Worm (Caenorhabditis elegans): ENCODE results near the gene F44E5.4.

The F44E5.4 gene

ce11 chrII:11777893-11778480 lies 18.9 kb upstream of the F44E5.4 start, which contains the start of the genes patr-1 and dna-2 (continued):
- TF ChIP-seq lin-13 (GFP tag; optimal IDR thresholded peaks at IDR 0.05) (peak; percentile 16), elt-3 (tag; optimal IDR thresholded peaks at IDR 0.05) (peak in 1 of 6 experiments; percentile 18), sup-37 (GFP tag; optimal IDR thresholded peaks at IDR 0.05) (no peak), nhr-19 (GFP tag; conservative IDR thresholded peaks at IDR 0.05) (peak; percentile 58), efl-1 (optimal IDR thresholded peaks at IDR 0.05) (peak; percentile 81 to 93), efl-1 (GFP tag; optimal IDR thresholded peaks at IDR 0.05 in 1 of 2) (peak; percentile 92 to 99), snu-23 (GFP tag; optimal IDR thresholded peaks at IDR 0.05) (peak; percentile 55), skn-1 (tag; optimal IDR thresholded peaks at IDR 0.05) (peak; percentile 79), nhr-90 (tag; optimal IDR thresholded peaks at IDR 0.05; ENCODE audit: poor library complexity) (no peak), unc-86 (tag; optimal IDR thresholded peaks at IDR 0.05) (peak; percentile 33), isw-1 (GFP tag; IDR thresholded peaks at IDR 0.05) (peak; percentile 67), fkh-10 (GFP tag; optimal IDR thresholded peaks at IDR 0.05) (no peak), fkh-8 (tag; optimal IDR thresholded peaks at IDR 0.05) (peak; percentile 21), ets-5 (GFP tag; IDR thresholded peaks at IDR 0.05) (no peak), F16B12.6 (tag; optimal IDR thresholded peaks at IDR 0.05) (peak; percentile 37), xbp-1 (tag; optimal IDR thresholded peaks at IDR 0.05) (peak; percentile 41), C16A3.4 (tag; optimal IDR thresholded peaks at IDR 0.05) (peak; percentile 63), lin-35 (GFP tag; optimal IDR thresholded peaks at IDR 0.05) (peak; percentile 86 to 96)

ce11 chrII:11774218-11774617 lies 15.1 kb upstream of the F44E5.4 start, which contains the start of gene F44E5.1:
F44E5.1 (minus strand) TSS chrII:11774559.
- TF ChIP-seq nhr-85 (tag) (peak; percentile 18), rnt-1 (tag; optimal IDR thresholded peaks at IDR 0.05) (no peak), efl-1 (optimal IDR thresholded peaks at IDR 0.05) (no peak), efl-1 (GFP tag; optimal IDR thresholded peaks at IDR 0.05 in 1 of 2) (peak in 1 of 2 experiments; percentile 92)

DNA sequence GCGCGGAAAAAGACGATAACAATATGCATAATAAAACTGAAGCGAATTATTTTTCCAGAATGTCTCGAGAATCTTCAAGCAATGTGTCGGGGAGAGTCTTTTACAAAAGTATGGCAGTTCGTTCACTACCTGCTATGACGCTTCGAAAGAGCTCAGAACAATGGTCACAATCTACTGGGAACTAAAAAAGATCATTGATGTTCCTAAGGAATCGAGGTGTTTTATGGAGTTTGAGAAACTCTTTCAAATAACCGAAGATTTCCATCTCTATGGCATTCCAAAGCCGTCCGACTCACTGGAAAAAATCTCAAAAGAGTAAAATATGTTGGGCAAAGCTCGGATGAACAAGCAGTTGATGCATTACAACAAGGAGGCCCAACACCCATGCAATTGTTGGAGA lies 13.3 kb upstream of the F44E5.4 start, which contains the start of gene F44E5.15:
Gene F44E5.15 (plus strand): TSS at position 301 of the 400 bp plus-strand sequence.
- TF ChIP-seq unc-98 (GFP tag; IDR thresholded peaks at IDR 0.05) (no peak), efl-1 (optimal IDR thresholded peaks at IDR 0.05) (no peak), efl-1 (GFP tag; optimal IDR thresholded peaks at IDR 0.05 in 1 of 2) (peak in 1 of 2 experiments; percentile 76), egl-13 (tag; optimal IDR thresholded peaks at IDR 0.05) (no peak)

DNA sequence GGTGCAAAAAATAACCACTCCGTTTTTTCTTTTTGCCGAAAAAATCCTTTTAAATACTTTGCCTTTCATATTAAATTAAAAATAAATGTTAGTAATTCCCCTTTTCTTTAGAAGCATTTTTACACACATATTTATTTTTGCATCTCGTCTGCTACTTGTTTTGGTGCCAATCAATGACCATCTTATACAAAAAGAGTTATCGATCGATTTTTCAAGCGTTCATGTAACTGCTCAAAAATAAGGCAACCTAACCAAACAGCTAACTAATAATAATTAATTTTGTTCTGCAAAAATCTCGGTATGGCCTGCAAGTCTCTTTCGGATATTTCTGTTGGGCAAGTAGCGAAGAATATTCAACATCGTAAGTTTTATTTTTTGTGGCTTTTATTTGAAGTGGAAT lies 7.4 kb upstream of the F44E5.4 start, which contains the start of gene F44E5.2:
Gene F44E5.2 (plus strand): TSS at position 301 of the 400 bp plus-strand sequence.
- no peak for TF ChIP-seq ceh-90 (tag; optimal IDR thresholded peaks at IDR 0.05)
- TF ChIP-seq egl-13 (tag; optimal IDR thresholded peaks at IDR 0.05), result no peak
- TF ChIP-seq lsy-2 (tag; optimal IDR thresholded peaks at IDR 0.05), result no peak
- TF ChIP-seq hpl-2 (GFP tag; optimal IDR thresholded peaks at IDR 0.05), result no peak
- TF ChIP-seq snpc-4 (tag; optimal IDR thresholded peaks at IDR 0.05), result no peak

DNA sequence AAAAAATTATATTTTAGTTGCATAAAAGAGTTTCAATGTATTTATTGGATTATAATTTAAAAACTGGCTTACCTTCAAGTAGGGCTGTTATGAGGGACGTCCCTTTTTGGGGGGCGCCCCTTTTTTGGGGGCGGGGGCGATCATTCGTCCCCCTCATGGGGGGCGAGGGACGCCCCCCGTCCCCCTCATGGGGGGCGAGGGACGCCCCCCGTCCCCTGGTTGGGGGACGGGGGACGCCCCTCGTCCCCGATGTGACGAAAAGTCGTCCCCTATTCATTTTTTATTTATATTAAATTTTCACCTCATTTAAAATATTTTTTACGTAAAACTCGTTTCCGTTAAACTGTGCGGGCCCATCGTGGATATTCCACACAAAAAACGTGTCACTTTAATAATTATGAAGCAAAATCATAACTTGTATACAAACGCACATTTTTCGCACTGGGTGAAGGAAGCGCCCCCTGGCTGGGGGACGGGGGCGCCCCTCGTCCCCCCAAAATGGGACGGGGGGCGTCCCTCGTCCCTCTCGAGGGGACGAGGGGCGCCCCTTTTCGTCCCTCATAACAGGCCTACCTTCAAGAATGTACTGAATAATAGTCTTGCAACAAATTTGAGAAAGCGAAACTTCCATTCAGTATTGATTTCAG lies 6.5 kb upstream of the F44E5.4 start:
- TF ChIP-seq ceh-8 (GFP tag; optimal IDR thresholded peaks at IDR 0.05) (peak; percentile 75), efl-3 (GFP tag; optimal IDR thresholded peaks at IDR 0.05) (no peak)

DNA sequence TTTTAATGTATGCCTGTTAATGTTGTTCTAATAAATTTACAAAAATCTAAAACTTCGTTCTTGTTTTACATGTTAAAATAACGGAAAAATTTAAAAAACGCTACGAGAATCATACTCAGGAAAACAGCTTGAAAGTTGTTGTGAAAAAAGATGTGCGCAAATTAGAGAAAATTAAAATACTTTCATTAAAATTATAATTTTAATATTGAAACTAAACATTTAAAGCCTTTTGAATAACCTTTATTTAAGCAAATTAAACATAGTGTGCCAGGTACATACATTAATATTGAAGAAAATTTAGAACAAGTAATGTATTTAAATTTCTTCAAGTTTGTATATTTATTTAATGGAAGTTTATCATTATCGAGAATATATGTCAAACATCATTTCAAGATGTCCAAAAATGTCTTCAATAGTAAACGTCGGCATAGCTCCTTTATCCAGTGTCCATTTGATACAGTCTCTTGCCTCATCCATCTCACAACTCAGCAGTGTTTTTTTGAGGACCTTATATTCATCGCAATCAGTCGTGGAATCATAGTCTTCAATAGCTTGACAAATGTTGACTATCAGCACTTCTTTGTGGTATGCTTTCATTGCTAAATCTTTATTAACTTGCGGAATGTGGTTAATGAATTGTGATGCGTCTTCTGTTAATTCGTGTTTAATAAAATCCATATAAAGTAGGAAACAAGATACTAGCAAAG lies 2.8 kb upstream of the F44E5.4 start:
- TF ChIP-seq Y116A8C.19 (tag; optimal IDR thresholded peaks at IDR 0.05; ENCODE audit: borderline replicate concordance) (no peak), nhr-90 (tag; optimal IDR thresholded peaks at IDR 0.05; ENCODE audit: poor library complexity) (peak; percentile 26), sox-4 (tag; optimal IDR thresholded peaks at IDR 0.05) (no peak), C34B4.2 (tag; optimal IDR thresholded peaks at IDR 0.05) (no peak), nhr-71 (tag; optimal IDR thresholded peaks at IDR 0.05) (peak; percentile 66), nhr-20 (tag; optimal IDR thresholded peaks at IDR 0.05) (peak; percentile 57), vab-15 (tag; optimal IDR thresholded peaks at IDR 0.05) (no peak), snpc-4 (tag; optimal IDR thresholded peaks at IDR 0.05) (peak; percentile 63), lin-39 (tag; optimal IDR thresholded peaks at IDR 0.05) (no peak), mep-1 (tag; optimal IDR thresholded peaks at IDR 0.05) (peak; percentile 95), hpl-2 (GFP tag; optimal IDR thresholded peaks at IDR 0.05) (no peak), tlp-1 (tag; optimal IDR thresholded peaks at IDR 0.05) (no peak), isw-1 (GFP tag; IDR thresholded peaks at IDR 0.05) (peak; percentile 14; the same call in 1 of the 2 replicates), ets-5 (GFP tag; IDR thresholded peaks at IDR 0.05) (no peak), nhr-28 (tag; optimal IDR thresholded peaks at IDR 0.05) (no peak), zag-1 (tag; optimal IDR thresholded peaks at IDR 0.05) (no peak), ceh-8 (GFP tag; optimal IDR thresholded peaks at IDR 0.05) (peak; percentile 23), nhr-47 (tag; optimal IDR thresholded peaks at IDR 0.05) (no peak)
